Fruit fly (Drosophila melanogaster): ENCODE data around the gene phu.

phu gene

dm6 chr3R:9513052-9513420 is 18.4 kb downstream of the phu start, which contains the start of the genes Ras85D and Rlb1 (continued):
- TF ChIP-seq CG6813 (GFP tag; optimal IDR thresholded peaks at IDR 0.05) (no peak), HmgD (GFP tag; optimal IDR thresholded peaks at IDR 0.05) (peak; percentile 94), kni (GFP tag; optimal IDR thresholded peaks at IDR 0.05) (no peak), CG11696 (GFP tag; IDR thresholded peaks at IDR 0.05) (no peak), zen2 (GFP tag; IDR thresholded peaks at IDR 0.05; ENCODE audit: partially characterized antibody) (no peak), sens-2 (GFP tag; IDR thresholded peaks at IDR 0.05) (no peak), CG2678 (tag; optimal IDR thresholded peaks at IDR 0.05) (no peak), cg (GFP tag; optimal IDR thresholded peaks at IDR 0.05) (no peak), ind (GFP tag; optimal IDR thresholded peaks at IDR 0.05) (peak; percentile 83), Dip3 (GFP tag; optimal IDR thresholded peaks at IDR 0.05) (peak; percentile 73), onecut (GFP tag; IDR thresholded peaks at IDR 0.05) (peak; percentile 29; the same call in 1 of the 2 replicates), CG7745 (tag; optimal IDR thresholded peaks at IDR 0.05) (no peak), CG31441 (GFP tag; IDR thresholded peaks at IDR 0.05) (no peak), CG8944 (GFP tag; optimal IDR thresholded peaks at IDR 0.05) (peak; percentile 77), B-H2 (GFP tag; optimal IDR thresholded peaks at IDR 0.05) (peak; percentile 77), Sin3A (optimal IDR thresholded peaks at IDR 0.05) (peak; percentile 98), fu2 (GFP tag; optimal IDR thresholded peaks at IDR 0.05) (peak; percentile 77), CG7357 (GFP tag; IDR thresholded peaks at IDR 0.05) (0 out of 3 replicates have a peak, but pooled peaks have one; percentile 26), CG14014 (GFP tag; IDR thresholded peaks at IDR 0.05) (no peak), CG17385 (GFP tag; optimal IDR thresholded peaks at IDR 0.05) (peak; percentile 20), CG4854 (GFP tag; optimal IDR thresholded peaks at IDR 0.05) (peak; percentile 66), dpn (GFP tag; optimal IDR thresholded peaks at IDR 0.05) (peak; percentile 83), CG11504 (tag; optimal IDR thresholded peaks at IDR 0.05) (no peak), CG3726 (GFP tag; IDR thresholded peaks at IDR 0.05) (no peak), Bgb (GFP tag; IDR thresholded peaks at IDR 0.05; ENCODE audit: partially characterized antibody) (no peak), CG7271 (tag; optimal IDR thresholded peaks at IDR 0.05) (peak; percentile 52), stwl (tag; optimal IDR thresholded peaks at IDR 0.05) (peak; percentile 27), gsb-n (tag; optimal IDR thresholded peaks at IDR 0.05) (no peak), CG6765 (GFP tag; optimal IDR thresholded peaks at IDR 0.05) (peak; percentile 28), CG13296 (GFP tag; optimal IDR thresholded peaks at IDR 0.05) (peak; percentile 52), prd (optimal IDR thresholded peaks at IDR 0.05) (no peak), prd (GFP tag; IDR thresholded peaks at IDR 0.05) (no peak), CG12299 (tag; optimal IDR thresholded peaks at IDR 0.05) (peak; percentile 14), ttk (GFP tag; IDR thresholded peaks at IDR 0.05) (no peak), CG10654 (GFP tag; optimal IDR thresholded peaks at IDR 0.05) (peak; percentile 58), sob (GFP tag; IDR thresholded peaks at IDR 0.05) (no peak), ken (GFP tag; IDR thresholded peaks at IDR 0.05) (no peak), unc-4 (GFP tag; IDR thresholded peaks at IDR 0.05; ENCODE audit: partially characterized antibody) (no peak), maf-S (GFP tag; optimal IDR thresholded peaks at IDR 0.05) (peak; percentile 67), Jarid2 (GFP tag; optimal IDR thresholded peaks at IDR 0.05) (no peak), CG1529 (GFP tag; optimal IDR thresholded peaks at IDR 0.05) (no peak), CG30020 (tag; optimal IDR thresholded peaks at IDR 0.05) (peak; percentile 62), nau (GFP tag; optimal IDR thresholded peaks at IDR 0.05) (no peak), MBD-R2 (GFP tag; IDR thresholded peaks at IDR 0.05) (no peak), oc (tag; optimal IDR thresholded peaks at IDR 0.05) (no peak), disco-r (GFP tag; optimal IDR thresholded peaks at IDR 0.05) (no peak), lbe (GFP tag; optimal IDR thresholded peaks at IDR 0.05) (peak; percentile 35), CG17186 (GFP tag; optimal IDR thresholded peaks at IDR 0.05) (peak; percentile 85), az2 (GFP tag; optimal IDR thresholded peaks at IDR 0.05) (peak; percentile 63), nerfin-1 (tag; optimal IDR thresholded peaks at IDR 0.05) (peak; percentile 51), CG18764 (GFP tag; optimal IDR thresholded peaks at IDR 0.05) (peak; percentile 57), NK7.1 (GFP tag; optimal IDR thresholded peaks at IDR 0.05) (peak; percentile 71)
